Fruit fly (Drosophila melanogaster): Measurements from ENCODE around the gene Mitofilin.

DNA sequence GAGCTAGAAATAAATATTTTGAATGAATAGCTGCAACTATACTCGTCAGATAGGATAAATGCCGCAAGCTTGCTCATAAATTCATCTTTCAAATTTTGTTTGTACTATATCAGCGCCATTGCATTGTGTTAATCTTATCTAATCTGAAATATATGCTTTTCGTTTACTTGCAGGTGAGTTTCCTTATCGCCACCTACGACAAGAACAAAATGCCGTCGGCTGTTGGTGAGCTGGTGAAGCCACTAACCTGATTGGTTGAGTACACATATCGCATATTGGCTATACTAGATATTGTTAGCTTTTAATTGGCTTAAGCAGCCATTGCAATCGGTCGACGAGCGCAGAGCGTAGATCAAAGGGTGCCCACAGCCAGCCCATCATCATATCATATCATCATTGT, 30.6 kb upstream of the Mitofilin start:
- TF ChIP-seq CG9948 (tag; optimal IDR thresholded peaks at IDR 0.05) (no peak), CG13204 (GFP tag; optimal IDR thresholded peaks at IDR 0.05) (no peak), CG4496 (GFP tag; IDR thresholded peaks at IDR 0.05) (no peak), Pif1B (GFP tag; optimal IDR thresholded peaks at IDR 0.05) (no peak), CG17806 (tag; optimal IDR thresholded peaks at IDR 0.05) (no peak), D1 (tag; optimal IDR thresholded peaks at IDR 0.05) (no peak), CG12605 (GFP tag; IDR thresholded peaks at IDR 0.05) (no peak), gl (tag; optimal IDR thresholded peaks at IDR 0.05) (no peak), CG8159 (tag; optimal IDR thresholded peaks at IDR 0.05) (no peak), CG32121 (GFP tag; IDR thresholded peaks at IDR 0.05) (no peak), CG34367 (tag; optimal IDR thresholded peaks at IDR 0.05) (no peak)

Data from whole organism, pupa.